Worm (Caenorhabditis elegans) whole organism, L4/young adult: ENCODE measurements around the gene T10F2.5.

Experiments
- W03F9.2 ChIP-seq: fragments of 150-350 bp; optimal IDR thresholded peaks from 2 replicates; lab custom pipeline; 2014; ENCODE audit warnings: missing biosample characterization, missing genetic modification characterization
- dao-5 ChIP-seq: sonication (generic microtip); optimal IDR thresholded peaks from 2 replicates; lab custom pipeline; 2016; ENCODE audit warnings: missing genotype, missing genetic modification characterization, moderate library complexity, missing compliant biosample characterization
- him-1 ChIP-seq: sonication (generic microtip); optimal IDR thresholded peaks from 2 replicates; lab custom pipeline; 2016; ENCODE audit warnings: missing genotype, missing genetic modification reagents, missing genetic modification characterization, missing compliant biosample characterization

DNA sequence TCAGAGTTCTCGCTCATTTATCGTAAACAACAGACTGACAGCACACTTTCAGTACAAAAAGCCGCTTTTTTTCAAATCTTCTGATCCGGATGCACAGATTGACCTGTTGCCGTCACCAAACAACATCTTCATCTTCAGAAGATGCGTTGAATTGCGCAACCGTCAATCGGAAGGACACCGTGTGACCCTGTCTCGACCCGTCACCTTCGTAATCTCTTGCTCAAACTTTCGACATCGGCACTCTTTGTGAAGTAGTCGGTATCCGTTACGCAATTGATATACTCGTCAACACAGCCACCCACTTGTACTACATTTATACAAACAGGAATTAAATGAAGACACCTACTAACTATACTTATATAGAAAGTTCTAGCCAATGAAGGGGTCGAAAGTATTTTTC is 8.4 kb downstream of the T10F2.5 start:
- TF ChIP-seq dao-5 (tag; lab: Kevin White, UChicago), result no peak
- no peak for TF ChIP-seq him-1 (tag; lab: Kevin White, UChicago)
- TF ChIP-seq W03F9.2 (tag; lab: Kevin White, UChicago), result no peak
